Fruit fly (Drosophila melanogaster) whole organism, embryonic: ENCODE measurements around the gene CG6055.

Experiments used
- Atf6 ChIP-seq: fragments of 200-800 bp; sonication (Bioruptor generic); IDR thresholded peaks from 2 replicates; pipeline ENCODE4 v1.3.6; 2022; ENCODE audit warnings: missing biosample characterization, missing genetic modification characterization
- CG10543 ChIP-seq: fragments of 200-800 bp; sonication (Bioruptor generic); optimal IDR thresholded peaks from 3 replicates; lab custom pipeline; 2017; ENCODE audit warnings: missing biosample characterization, mild to moderate bottlenecking, missing genetic modification characterization, moderate library complexity
- CG10654 ChIP-seq: fragments of 200-800 bp; sonication (Bioruptor generic); optimal IDR thresholded peaks from 2 replicates; lab custom pipeline; 2016; ENCODE audit warnings: missing biosample characterization, missing genetic modification characterization
- CG11093 ChIP-seq: fragments of 200-800 bp; sonication (Bioruptor generic); IDR thresholded peaks from 3 replicates; pipeline ENCODE4 v1.3.6; 2022; ENCODE audit warnings: missing biosample characterization, missing genetic modification characterization
- CG13775 ChIP-seq: fragments of 200-800 bp; sonication (Bioruptor generic); optimal IDR thresholded peaks from 3 replicates; lab custom pipeline; 2017; ENCODE audit warnings: missing biosample characterization, mild to moderate bottlenecking, missing genetic modification characterization
- CG16863 ChIP-seq: fragments of 200-800 bp; sonication (Bioruptor generic); optimal IDR thresholded peaks from 3 replicates; lab custom pipeline; 2016; ENCODE audit warnings: missing biosample characterization, missing genetic modification characterization
- CG18599 ChIP-seq: fragments of 200-800 bp; sonication (Bioruptor generic); optimal IDR thresholded peaks from 3 replicates; lab custom pipeline; 2017; ENCODE audit warnings: missing biosample characterization, missing genetic modification characterization, mild to moderate bottlenecking, moderate library complexity, missing genetic modification reagents
- CG2120 ChIP-seq: fragments of 200-800 bp; sonication (Bioruptor generic); optimal IDR thresholded peaks from 3 replicates; lab custom pipeline; 2016; ENCODE audit warnings: missing biosample characterization, missing genetic modification characterization
- CG2129 ChIP-seq: fragments of 200-800 bp; sonication (Bioruptor generic); IDR thresholded peaks from 2 replicates; pipeline ENCODE4 v1.3.6; 2022; ENCODE audit warnings: missing biosample characterization, missing genetic modification characterization; ENCODE audit not compliant: partially characterized antibody
- CG2199 ChIP-seq: fragments of 200-800 bp; sonication (Bioruptor generic); IDR thresholded peaks from 3 replicates; pipeline ENCODE4 v1.3.6; 2022; ENCODE audit warnings: missing biosample characterization, missing genetic modification characterization
- CG3163 ChIP-seq: fragments of 200-800 bp; sonication (Bioruptor generic); optimal IDR thresholded peaks from 3 replicates; lab custom pipeline; 2016; ENCODE audit warnings: missing biosample characterization, missing genetic modification characterization
- CG34376 ChIP-seq: fragments of 200-800 bp; sonication (Bioruptor generic); optimal IDR thresholded peaks from 2 replicates; lab custom pipeline; 2018; ENCODE audit warnings: missing biosample characterization, mild to moderate bottlenecking, missing genetic modification characterization
- CG43689 ChIP-seq: fragments of 200-800 bp; sonication (Bioruptor generic); IDR thresholded peaks from 2 replicates; pipeline ENCODE4 v1.3.6; 2022; ENCODE audit warnings: missing biosample characterization, missing genetic modification characterization
- CG5180 ChIP-seq: fragments of 200-800 bp; sonication (Bioruptor generic); optimal IDR thresholded peaks from 3 replicates; lab custom pipeline; 2017; ENCODE audit warnings: missing biosample characterization, missing genetic modification characterization, mild to moderate bottlenecking, moderate library complexity, missing genetic modification reagents
- CG5953 ChIP-seq: fragments of 200-800 bp; sonication (Bioruptor generic); IDR thresholded peaks from 2 replicates; pipeline ENCODE4 v1.3.6; 2022; ENCODE audit warnings: missing biosample characterization, missing genetic modification characterization
- CG6272 ChIP-seq: fragments of 200-800 bp; sonication (Bioruptor generic); IDR thresholded peaks from 2 replicates; pipeline ENCODE4 v1.3.6; 2022; ENCODE audit warnings: missing biosample characterization, missing genetic modification characterization
- CG7786 ChIP-seq: fragments of 200-800 bp; sonication (Bioruptor generic); optimal IDR thresholded peaks from 2 replicates; lab custom pipeline; 2016; ENCODE audit warnings: missing biosample characterization, missing genetic modification characterization
- CG7928 ChIP-seq: fragments of 200-800 bp; sonication (Bioruptor generic); optimal IDR thresholded peaks from 2 replicates; lab custom pipeline; 2017; ENCODE audit warnings: missing biosample characterization, mild to moderate bottlenecking, missing genetic modification characterization
- CG8281 ChIP-seq: fragments of 200-800 bp; sonication (Bioruptor generic); optimal IDR thresholded peaks from 2 replicates; lab custom pipeline; 2018; ENCODE audit warnings: missing biosample characterization, mild to moderate bottlenecking, missing genetic modification characterization, moderate library complexity
- CG8765 ChIP-seq: fragments of 200-800 bp; sonication (Bioruptor generic); IDR thresholded peaks from 2 replicates; pipeline ENCODE4 v1.3.6; 2022; ENCODE audit warnings: missing biosample characterization, missing genetic modification characterization
- CG8944 ChIP-seq: fragments of 200-800 bp; sonication (Bioruptor generic); optimal IDR thresholded peaks from 3 replicates; lab custom pipeline; 2016; ENCODE audit warnings: missing biosample characterization, missing genetic modification characterization
- CrebB ChIP-seq: fragments of 200-800 bp; sonication (Bioruptor generic); optimal IDR thresholded peaks from 3 replicates; lab custom pipeline; 2018; ENCODE audit warnings: missing biosample characterization, mild to moderate bottlenecking, missing genetic modification characterization
- Deaf1 ChIP-seq: fragments of 200-800 bp; optimal IDR thresholded peaks from 3 replicates; lab custom pipeline; 2019; ENCODE audit warnings: missing biosample characterization, mild to moderate bottlenecking, missing genetic modification characterization, moderate library complexity
- E2f1 ChIP-seq: fragments of 200-800 bp; sonication (Bioruptor generic); IDR thresholded peaks from 2 replicates; pipeline ENCODE4 v1.3.6; 2022; ENCODE audit warnings: missing biosample characterization, missing genetic modification characterization
- Ets97D ChIP-seq: fragments of 200-800 bp; sonication (Bioruptor generic); optimal IDR thresholded peaks from 3 replicates; lab custom pipeline; 2016; ENCODE audit warnings: missing biosample characterization, missing genetic modification characterization
- Fer2 ChIP-seq: fragments of 200-800 bp; sonication (Bioruptor generic); optimal IDR thresholded peaks from 2 replicates; lab custom pipeline; 2018; ENCODE audit warnings: missing biosample characterization, mild to moderate bottlenecking, missing genetic modification characterization, moderate library complexity
- Gug ChIP-seq: fragments of 200-800 bp; sonication (Bioruptor generic); IDR thresholded peaks from 4 replicates; pipeline ENCODE4 v1.3.6; 2022; ENCODE audit warnings: missing biosample characterization, missing genetic modification characterization
- HLH4C ChIP-seq: fragments of 200-800 bp; sonication (Bioruptor generic); IDR thresholded peaks from 3 replicates; pipeline ENCODE4 v1.3.6; 2022; ENCODE audit warnings: missing biosample characterization, missing genetic modification characterization; ENCODE audit not compliant: partially characterized antibody
- Hr3 ChIP-seq: fragments of 200-800 bp; sonication (Bioruptor generic); optimal IDR thresholded peaks from 3 replicates; lab custom pipeline; 2016; ENCODE audit warnings: missing biosample characterization, missing genetic modification characterization
- Hr39 ChIP-seq: fragments of >200 bp; optimal IDR thresholded peaks from 2 replicates; lab custom pipeline; 2017
- MESR4 ChIP-seq: fragments of 200-800 bp; sonication (Bioruptor generic); optimal IDR thresholded peaks from 2 replicates; lab custom pipeline; 2018; ENCODE audit warnings: missing biosample characterization, mild to moderate bottlenecking, missing genetic modification characterization, moderate library complexity
- NC2β ChIP-seq: fragments of 200-800 bp; sonication (Bioruptor generic); optimal IDR thresholded peaks from 2 replicates; lab custom pipeline; 2016; ENCODE audit warnings: missing biosample characterization, missing genetic modification characterization
- Sox102F ChIP-seq: fragments of 200-800 bp; sonication (Bioruptor generic); optimal IDR thresholded peaks from 2 replicates; lab custom pipeline; 2018; ENCODE audit warnings: missing biosample characterization, mild to moderate bottlenecking, missing genetic modification characterization, moderate library complexity
- Vsx1 ChIP-seq: fragments of 200-800 bp; sonication (Bioruptor generic); optimal IDR thresholded peaks from 2 replicates; lab custom pipeline; 2017; ENCODE audit warnings: missing biosample characterization, mild to moderate bottlenecking, missing genetic modification characterization, missing genetic modification reagents
- ash1 ChIP-seq: fragments of 200-800 bp; sonication (Bioruptor generic); optimal IDR thresholded peaks from 2 replicates; lab custom pipeline; 2018; ENCODE audit warnings: missing biosample characterization, mild to moderate bottlenecking, missing genetic modification characterization
- bsh ChIP-seq, 2 experiments: fragments of 200-800 bp; sonication (Bioruptor generic); optimal IDR thresholded peaks; 2 replicates each; lab custom pipeline; 2017 to 2018; ENCODE audit warnings: mild to moderate bottlenecking in 2 of 2, missing biosample characterization in 2 of 2, missing genetic modification characterization in 2 of 2, moderate library complexity in 1 of 2
- caup ChIP-seq: fragments of 200-800 bp; sonication (Bioruptor generic); optimal IDR thresholded peaks from 3 replicates; lab custom pipeline; 2017; ENCODE audit warnings: missing biosample characterization, mild to moderate bottlenecking, missing genetic modification characterization, moderate library complexity; ENCODE audit not compliant: severe bottlenecking
- crol ChIP-seq: fragments of 200-800 bp; sonication (Bioruptor generic); IDR thresholded peaks from 2 replicates; pipeline ENCODE4 v1.3.6; 2022; ENCODE audit warnings: missing biosample characterization, missing genetic modification characterization
- grn ChIP-seq: fragments of 200-800 bp; sonication (Bioruptor generic); optimal IDR thresholded peaks from 3 replicates; lab custom pipeline; 2017; ENCODE audit warnings: missing biosample characterization, missing genetic modification characterization
- hb ChIP-seq: fragments of 200-800 bp; sonication (Bioruptor generic); IDR thresholded peaks from 3 replicates; pipeline ENCODE4 v1.3.6; 2022; ENCODE audit warnings: missing biosample characterization, missing genetic modification characterization; ENCODE audit not compliant: partially characterized antibody
- org-1 ChIP-seq: fragments of 200-800 bp; sonication (Bioruptor generic); optimal IDR thresholded peaks from 2 replicates; lab custom pipeline; 2017; ENCODE audit warnings: missing biosample characterization, missing genetic modification characterization
- pros ChIP-seq: fragments of 200-800 bp; sonication (Bioruptor generic); optimal IDR thresholded peaks from 3 replicates; lab custom pipeline; 2019; ENCODE audit warnings: missing biosample characterization, mild to moderate bottlenecking, missing genetic modification characterization, moderate library complexity
- ro ChIP-seq: fragments of 200-800 bp; sonication (Bioruptor generic); IDR thresholded peaks from 2 replicates; pipeline ENCODE4 v1.3.6; 2022; ENCODE audit warnings: missing biosample characterization, missing genetic modification characterization
- sc ChIP-seq, 3 experiments: fragments of >200 bp in 2 of 3; fragments of 200-800 bp in 1 of 3; sonication (Bioruptor generic) in 1 of 3; optimal IDR thresholded peaks; 2 replicates in 2 of 3; 3 replicates in 1 of 3; lab custom pipeline; 2017; ENCODE audit warnings: mild to moderate bottlenecking in 1 of 3, missing biosample characterization in 1 of 3, missing genetic modification characterization in 1 of 3, missing genetic modification reagents in 1 of 3
- schlank ChIP-seq: fragments of 200-800 bp; sonication (Bioruptor generic); optimal IDR thresholded peaks from 2 replicates; lab custom pipeline; 2018; ENCODE audit warnings: missing biosample characterization, mild to moderate bottlenecking, missing genetic modification characterization
- scrt ChIP-seq: fragments of 200-800 bp; sonication (Bioruptor generic); optimal IDR thresholded peaks from 2 replicates; lab custom pipeline; 2018; ENCODE audit warnings: missing biosample characterization, mild to moderate bottlenecking, missing genetic modification characterization, moderate library complexity
- shn ChIP-seq: fragments of 200-800 bp; sonication (Bioruptor generic); optimal IDR thresholded peaks from 3 replicates; lab custom pipeline; 2016; ENCODE audit warnings: missing biosample characterization, missing genetic modification characterization
- vfl ChIP-seq: fragments of 200-800 bp; sonication (Bioruptor generic); optimal IDR thresholded peaks from 2 replicates; lab custom pipeline; 2016; ENCODE audit warnings: missing biosample characterization, missing genetic modification characterization

The CG6055 gene

DNA sequence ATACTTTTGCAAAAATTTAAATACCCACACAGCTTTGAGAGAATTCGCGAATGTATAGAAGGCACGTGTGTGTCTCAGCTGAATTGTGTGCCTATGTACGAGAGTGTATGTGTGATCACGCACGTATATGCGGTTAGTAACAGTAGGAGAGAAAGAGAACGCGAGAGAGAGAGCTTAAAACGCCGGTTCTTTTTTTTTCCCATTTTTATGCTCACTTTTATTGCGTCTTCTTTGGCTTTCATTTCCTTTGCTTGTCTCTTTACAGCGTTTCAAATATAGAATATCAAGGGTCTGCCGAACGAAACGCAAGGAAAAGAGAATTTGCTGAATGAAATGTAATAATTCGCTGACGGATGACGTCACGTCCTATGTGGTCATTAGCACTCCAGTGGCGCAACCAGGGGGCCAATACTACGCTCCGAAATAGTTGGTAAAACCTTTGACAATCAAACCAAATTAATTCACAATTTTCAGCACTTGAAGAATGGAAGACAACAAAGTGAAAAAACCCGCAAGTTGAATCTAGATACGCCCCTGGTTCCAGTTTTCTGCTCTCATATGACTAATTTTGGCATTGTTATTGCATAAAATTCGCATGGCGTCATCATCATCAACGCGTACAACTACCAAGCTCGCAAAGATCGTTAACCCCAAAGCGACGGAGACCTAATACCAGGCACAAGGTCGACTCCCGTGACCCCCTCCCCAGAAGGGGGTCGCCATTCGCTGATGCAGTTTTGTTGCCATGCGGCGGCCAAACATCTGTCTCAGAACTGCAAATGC is 41.2 kb upstream of the CG6055 start (continued):
- peak; percentile 87 for TF ChIP-seq CG18599 (GFP tag; lab: Kevin White, UChicago)
- no peak for TF ChIP-seq hb (GFP tag; lab: Robert Waterston, UW)
- TF ChIP-seq grn (GFP tag; lab: Kevin White, UChicago), result no peak
- no peak for TF ChIP-seq ash1
- TF ChIP-seq vfl, result peak; percentile 77
- TF ChIP-seq Sox102F, result peak; percentile 32
- no peak for TF ChIP-seq CG11093
- TF ChIP-seq CG34376, result no peak
- TF ChIP-seq CG13775 (GFP tag; lab: Kevin White, UChicago), result peak; percentile 70
- TF ChIP-seq MESR4, result no peak
- no peak for TF ChIP-seq Deaf1 (tag; lab: Kevin White, UChicago)
- 0 out of 2 replicates have a peak, but pooled peaks have one; percentile 18 for TF ChIP-seq crol (GFP tag; lab: Robert Waterston, UW)
- TF ChIP-seq caup (GFP tag; lab: Kevin White, UChicago), result peak; percentile 75
- TF ChIP-seq sc (optimal IDR thresholded peaks at IDR 0.05; lab: Kevin White, UChicago), result no peak
- no peak for TF ChIP-seq sc (GFP tag; optimal IDR thresholded peaks at IDR 0.05; lab: Kevin White, UChicago)
- TF ChIP-seq NC2β (GFP tag; lab: Kevin White, UChicago), result no peak
- peak; percentile 96 for TF ChIP-seq CG2120
- peak; percentile 61; the same call in 1 of the 2 replicates for TF ChIP-seq CG8765 (GFP tag; lab: Robert Waterston, UW)
- no peak for TF ChIP-seq Hr39 (lab: Kevin White, UChicago)
- TF ChIP-seq Hr3 (GFP tag; lab: Kevin White, UChicago), result peak; percentile 7
- peak; percentile 49 for TF ChIP-seq scrt (GFP tag; lab: Kevin White, UChicago)
- no peak for TF ChIP-seq HLH4C
- peak; percentile 51 for TF ChIP-seq org-1 (GFP tag; lab: Kevin White, UChicago)
- 0 out of 2 replicates have a peak, but pooled peaks have one; percentile 29 for TF ChIP-seq CG6272
- TF ChIP-seq bsh (GFP tag; optimal IDR thresholded peaks at IDR 0.05; lab: Kevin White, UChicago), result no peak
- peak; percentile 70; the same call in 1 of the 2 replicates for TF ChIP-seq Atf6
- peak; percentile 6 for TF ChIP-seq CG16863 (GFP tag; lab: Kevin White, UChicago)
- no peak for TF ChIP-seq CG2199 (GFP tag; lab: Robert Waterston, UW)
- peak; percentile 59 for TF ChIP-seq shn
- TF ChIP-seq CG5953 (GFP tag; lab: Robert Waterston, UW), result no peak
- peak; percentile 47 for TF ChIP-seq CrebB (tag; lab: Kevin White, UChicago)
- TF ChIP-seq CG5180 (GFP tag; lab: Kevin White, UChicago), result no peak
- 0 out of 2 replicates have a peak, but pooled peaks have one; percentile 33 for TF ChIP-seq CG43689 (GFP tag; lab: Robert Waterston, UW)
- TF ChIP-seq ro, result no peak
- no peak for TF ChIP-seq CG10654
- TF ChIP-seq CG7928 (GFP tag; lab: Kevin White, UChicago), result peak; percentile 21
- peak; percentile 87 for TF ChIP-seq CG7786 (GFP tag; lab: Kevin White, UChicago)
- no peak for TF ChIP-seq E2f1
- TF ChIP-seq Gug (GFP tag; lab: Robert Waterston, UW), result peak; percentile 76; the same call in 2 of the 4 replicates
- no peak for TF ChIP-seq pros (GFP tag; lab: Kevin White, UChicago)
- TF ChIP-seq Fer2 (tag; lab: Kevin White, UChicago), result peak; percentile 6
- TF ChIP-seq schlank (tag; lab: Kevin White, UChicago), result peak; percentile 84
- peak; percentile 25 for TF ChIP-seq CG8944 (GFP tag; lab: Kevin White, UChicago)
- TF ChIP-seq CG8281 (tag; lab: Kevin White, UChicago), result no peak
- peak; percentile 27 for TF ChIP-seq CG3163 (GFP tag; lab: Kevin White, UChicago)
- TF ChIP-seq CG10543, result no peak
- TF ChIP-seq CG2129 (GFP tag; lab: Robert Waterston, UW), result no peak
- no peak for TF ChIP-seq Vsx1 (GFP tag; lab: Kevin White, UChicago)
- TF ChIP-seq Ets97D, result no peak
